Fruit fly (Drosophila melanogaster): ENCODE results near the gene Fim.
A peak's percentile ranks its signal among the peaks of the same experiment; 100 is the strongest.

The Fim gene

DNA sequence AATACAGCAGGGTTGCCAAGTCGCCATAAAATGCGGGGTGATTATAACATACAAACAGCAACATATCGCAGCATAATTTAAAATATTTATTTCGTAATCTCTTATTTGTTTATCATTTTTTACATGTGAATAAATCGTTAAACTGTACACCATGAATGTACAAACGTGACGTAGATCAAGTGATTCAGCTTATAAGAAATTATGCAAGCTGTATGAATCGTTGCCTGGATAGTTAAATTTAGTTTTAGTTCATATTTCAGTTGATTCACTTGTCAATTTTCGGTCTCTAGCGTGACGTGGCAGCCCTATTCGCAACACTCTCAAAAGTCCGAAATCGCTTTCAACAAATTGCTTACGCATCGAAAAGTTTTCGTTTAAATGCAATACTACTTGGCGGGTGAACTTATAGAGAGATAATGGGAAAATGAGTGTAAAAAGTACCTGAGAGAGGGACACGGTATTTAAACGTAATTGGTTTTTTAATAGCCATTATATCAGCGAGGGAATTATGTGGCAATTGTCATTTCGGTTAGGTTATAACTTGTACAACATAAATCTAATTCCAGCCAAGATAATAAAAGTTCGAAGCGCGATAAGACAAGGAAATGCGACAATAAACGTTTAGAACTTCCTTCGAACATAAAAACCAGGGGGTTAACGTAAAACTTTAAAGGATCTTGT, 9.5 kb downstream of the Fim start (continued):
- TF ChIP-seq CG7271 (tag; optimal IDR thresholded peaks at IDR 0.05) (no peak), Deaf1 (tag; optimal IDR thresholded peaks at IDR 0.05) (peak; percentile 46), CG11456 (GFP tag; IDR thresholded peaks at IDR 0.05) (no peak), wek (GFP tag; optimal IDR thresholded peaks at IDR 0.05) (peak; percentile 14), HLH4C (GFP tag; IDR thresholded peaks at IDR 0.05; ENCODE audit: partially characterized antibody) (no peak), CG11504 (tag; optimal IDR thresholded peaks at IDR 0.05) (peak; percentile 86), CG16815 (GFP tag; optimal IDR thresholded peaks at IDR 0.05) (peak; percentile 18), CG2129 (GFP tag; IDR thresholded peaks at IDR 0.05; ENCODE audit: partially characterized antibody) (no peak), CG2889 (GFP tag; IDR thresholded peaks at IDR 0.05) (0 out of 3 replicates have a peak, but pooled peaks have one; percentile 12), jigr1 (GFP tag; IDR thresholded peaks at IDR 0.05) (no peak), CG15269 (tag; optimal IDR thresholded peaks at IDR 0.05) (peak; percentile 83), schlank (tag; optimal IDR thresholded peaks at IDR 0.05) (peak; percentile 56), vvl (GFP tag; IDR thresholded peaks at IDR 0.05) (peak; percentile 61), CG31224 (GFP tag; IDR thresholded peaks at IDR 0.05) (no peak), H2.0 (GFP tag; IDR thresholded peaks at IDR 0.05) (peak; percentile 32; the same call in 1 of the 2 replicates), CG17359 (tag; optimal IDR thresholded peaks at IDR 0.05) (peak; percentile 73), CG10147 (GFP tag; optimal IDR thresholded peaks at IDR 0.05) (peak; percentile 76), oc (tag; optimal IDR thresholded peaks at IDR 0.05) (peak; percentile 23), CG3407 (GFP tag; optimal IDR thresholded peaks at IDR 0.05) (no peak), CG3726 (GFP tag; IDR thresholded peaks at IDR 0.05) (0 out of 3 replicates have a peak, but pooled peaks have one; percentile 56), Meics (GFP tag; optimal IDR thresholded peaks at IDR 0.05) (peak; percentile 82), tup (GFP tag; optimal IDR thresholded peaks at IDR 0.05) (no peak), cg (GFP tag; optimal IDR thresholded peaks at IDR 0.05) (no peak), CG8281 (tag; optimal IDR thresholded peaks at IDR 0.05) (peak; percentile 37), CG17568 (GFP tag; optimal IDR thresholded peaks at IDR 0.05) (peak; percentile 50), CG3847 (GFP tag; IDR thresholded peaks at IDR 0.05) (peak; percentile 55), sr (GFP tag; IDR thresholded peaks at IDR 0.05) (no peak; the same call in 2 of the 3 replicates), CG9932 (GFP tag; IDR thresholded peaks at IDR 0.05) (peak; percentile 36; the same call in 1 of the 2 replicates), sisA (GFP tag; IDR thresholded peaks at IDR 0.05) (no peak; the same call in 1 of the 2 replicates), stwl (tag; optimal IDR thresholded peaks at IDR 0.05) (peak; percentile 15), D19A (tag; optimal IDR thresholded peaks at IDR 0.05) (peak; percentile 65), nau (GFP tag; optimal IDR thresholded peaks at IDR 0.05) (peak; percentile 52), MBD-R2 (GFP tag; IDR thresholded peaks at IDR 0.05) (no peak), CG13775 (GFP tag; optimal IDR thresholded peaks at IDR 0.05) (peak; percentile 53), rib (GFP tag; IDR thresholded peaks at IDR 0.05) (no peak), Bdp1 (GFP tag; optimal IDR thresholded peaks at IDR 0.05) (no peak), Hmr (GFP tag; optimal IDR thresholded peaks at IDR 0.05) (peak; percentile 80), phol (tag; optimal IDR thresholded peaks at IDR 0.05) (peak; percentile 74), ab (GFP tag; optimal IDR thresholded peaks at IDR 0.05) (no peak), slp2 (GFP tag; optimal IDR thresholded peaks at IDR 0.05) (peak; percentile 33), CG34224 (GFP tag; IDR thresholded peaks at IDR 0.05; ENCODE audit: partially characterized antibody) (no peak), CG1603 (tag; optimal IDR thresholded peaks at IDR 0.05) (peak; percentile 68), dan (GFP tag; IDR thresholded peaks at IDR 0.05) (no peak), CG10366 (GFP tag; IDR thresholded peaks at IDR 0.05) (peak; percentile 56), GATAe (GFP tag; conservative IDR thresholded peaks at IDR 0.05) (no peak), CG31365 (tag; optimal IDR thresholded peaks at IDR 0.05) (peak; percentile 35), Tbp (GFP tag; optimal IDR thresholded peaks at IDR 0.05) (no peak), Dip3 (GFP tag; optimal IDR thresholded peaks at IDR 0.05) (peak; percentile 62), CG17328 (GFP tag; IDR thresholded peaks at IDR 0.05) (0 out of 2 replicates have a peak, but pooled peaks have one; percentile 44)

All from whole organism, embryonic.